Fruit fly (Drosophila melanogaster) whole organism, embryonic: Measurements from ENCODE around the gene CG32428.

Experiments used
- Bgb ChIP-seq: fragments of 200-800 bp; sonication (Bioruptor generic); IDR thresholded peaks from 2 replicates; pipeline ENCODE4 v1.3.6; 2022; ENCODE audit warnings: missing biosample characterization, missing genetic modification characterization; ENCODE audit not compliant: partially characterized antibody
- CG1024 ChIP-seq: fragments of 200-800 bp; sonication (Bioruptor generic); IDR thresholded peaks from 2 replicates; pipeline ENCODE4 v1.3.6; 2022; ENCODE audit warnings: missing biosample characterization, missing genetic modification characterization
- CG10654 ChIP-seq: fragments of 200-800 bp; sonication (Bioruptor generic); optimal IDR thresholded peaks from 2 replicates; lab custom pipeline; 2016; ENCODE audit warnings: missing biosample characterization, missing genetic modification characterization
- CG10979 ChIP-seq: fragments of 200-800 bp; sonication (Bioruptor generic); optimal IDR thresholded peaks from 2 replicates; lab custom pipeline; 2018; ENCODE audit warnings: missing biosample characterization, mild to moderate bottlenecking, missing genetic modification characterization, moderate library complexity
- CG12659 ChIP-seq: fragments of 200-800 bp; sonication (Bioruptor generic); optimal IDR thresholded peaks from 3 replicates; lab custom pipeline; 2017; ENCODE audit warnings: mild to moderate bottlenecking, missing biosample characterization, missing genetic modification reagents, missing genetic modification characterization
- CG13287 ChIP-seq: fragments of 200-800 bp; sonication (Bioruptor generic); IDR thresholded peaks from 2 replicates; pipeline ENCODE4 v1.3.6; 2022; ENCODE audit warnings: missing biosample characterization, missing genetic modification characterization; ENCODE audit not compliant: partially characterized antibody
- CG14710 ChIP-seq: fragments of 200-800 bp; sonication (Bioruptor generic); optimal IDR thresholded peaks from 3 replicates; lab custom pipeline; 2019; ENCODE audit warnings: missing biosample characterization, mild to moderate bottlenecking, missing genetic modification characterization, moderate library complexity
- CG16779 ChIP-seq: fragments of 200-800 bp; sonication (Bioruptor generic); IDR thresholded peaks from 2 replicates; pipeline ENCODE4 v1.3.6; 2022; ENCODE audit warnings: missing biosample characterization, missing genetic modification characterization
- CG17186 ChIP-seq: fragments of 200-800 bp; sonication (Bioruptor generic); optimal IDR thresholded peaks from 3 replicates; lab custom pipeline; 2017; ENCODE audit warnings: missing biosample characterization, missing genetic modification reagents, missing genetic modification characterization
- CG17829 ChIP-seq: fragments of 200-800 bp; optimal IDR thresholded peaks from 2 replicates; lab custom pipeline; 2019; ENCODE audit warnings: missing biosample characterization, mild to moderate bottlenecking, missing genetic modification characterization, moderate library complexity
- CG1792 ChIP-seq: fragments of 200-800 bp; sonication (Bioruptor generic); optimal IDR thresholded peaks from 2 replicates; lab custom pipeline; 2016; ENCODE audit warnings: missing biosample characterization, missing genetic modification characterization
- CG30020 ChIP-seq: fragments of 200-800 bp; optimal IDR thresholded peaks from 2 replicates; lab custom pipeline; 2019; ENCODE audit warnings: missing biosample characterization, mild to moderate bottlenecking, missing genetic modification characterization, moderate library complexity
- CG3726 ChIP-seq: fragments of 200-800 bp; sonication (Bioruptor generic); IDR thresholded peaks from 3 replicates; pipeline ENCODE4, ENCODE4 v1.3.6; 2022; ENCODE audit warnings: missing biosample characterization, missing genetic modification characterization
- CG4404 ChIP-seq: fragments of 200-800 bp; sonication (Bioruptor generic); IDR thresholded peaks from 2 replicates; pipeline ENCODE4 v1.3.6; 2022; ENCODE audit warnings: missing biosample characterization, missing genetic modification characterization
- CG4617 ChIP-seq: fragments of 200-800 bp; sonication (Bioruptor generic); optimal IDR thresholded peaks from 3 replicates; lab custom pipeline; 2016; ENCODE audit warnings: missing biosample characterization, missing genetic modification characterization, borderline replicate concordance
- CG4854 ChIP-seq: fragments of 200-800 bp; sonication (Bioruptor generic); optimal IDR thresholded peaks from 2 replicates; lab custom pipeline; 2016; ENCODE audit warnings: missing biosample characterization, missing genetic modification characterization, inconsistent platforms
- CG6254 ChIP-seq: fragments of 200-800 bp; sonication (Bioruptor generic); optimal IDR thresholded peaks from 3 replicates; lab custom pipeline; 2017; ENCODE audit warnings: mild to moderate bottlenecking, missing biosample characterization, missing genetic modification reagents, missing genetic modification characterization
- CG6765 ChIP-seq: fragments of 200-800 bp; sonication (Bioruptor generic); optimal IDR thresholded peaks from 3 replicates; lab custom pipeline; 2017; ENCODE audit warnings: missing biosample characterization, mild to moderate bottlenecking, missing genetic modification characterization
- CG6791 ChIP-seq: fragments of 200-800 bp; sonication (Bioruptor generic); IDR thresholded peaks from 3 replicates; pipeline ENCODE4 v1.3.6; 2022; ENCODE audit warnings: missing biosample characterization, missing genetic modification characterization; ENCODE audit not compliant: partially characterized antibody
- CG8924 ChIP-seq: fragments of 200-800 bp; optimal IDR thresholded peaks from 3 replicates; lab custom pipeline; 2019; ENCODE audit warnings: missing biosample characterization, mild to moderate bottlenecking, missing genetic modification characterization, moderate library complexity
- CG9797 ChIP-seq: fragments of 200-800 bp; sonication (Bioruptor generic); optimal IDR thresholded peaks from 3 replicates; lab custom pipeline; 2018; ENCODE audit warnings: missing biosample characterization, mild to moderate bottlenecking, missing genetic modification characterization
- Deaf1 ChIP-seq: fragments of 200-800 bp; optimal IDR thresholded peaks from 3 replicates; lab custom pipeline; 2019; ENCODE audit warnings: missing biosample characterization, mild to moderate bottlenecking, missing genetic modification characterization, moderate library complexity
- E2f1 ChIP-seq: fragments of 200-800 bp; sonication (Bioruptor generic); IDR thresholded peaks from 2 replicates; pipeline ENCODE4 v1.3.6; 2022; ENCODE audit warnings: missing biosample characterization, missing genetic modification characterization
- Ets97D ChIP-seq: fragments of 200-800 bp; sonication (Bioruptor generic); optimal IDR thresholded peaks from 3 replicates; lab custom pipeline; 2016; ENCODE audit warnings: missing biosample characterization, missing genetic modification characterization
- HLHmδ ChIP-seq: fragments of 200-800 bp; sonication (Bioruptor generic); optimal IDR thresholded peaks from 2 replicates; lab custom pipeline; 2018; ENCODE audit warnings: missing biosample characterization, mild to moderate bottlenecking, missing genetic modification characterization, moderate library complexity
- Hr3 ChIP-seq: fragments of 200-800 bp; sonication (Bioruptor generic); optimal IDR thresholded peaks from 3 replicates; lab custom pipeline; 2016; ENCODE audit warnings: missing biosample characterization, missing genetic modification characterization
- Lim3 ChIP-seq: fragments of 200-800 bp; sonication (Bioruptor generic); IDR thresholded peaks from 2 replicates; pipeline ENCODE4 v1.3.6; 2022; ENCODE audit warnings: missing biosample characterization, missing genetic modification characterization
- MBD-R2 ChIP-seq: fragments of 200-800 bp; sonication (Bioruptor generic); IDR thresholded peaks from 2 replicates; pipeline ENCODE4 v1.3.6; 2022; ENCODE audit warnings: missing biosample characterization, missing genetic modification characterization
- MESR4 ChIP-seq: fragments of 200-800 bp; sonication (Bioruptor generic); optimal IDR thresholded peaks from 2 replicates; lab custom pipeline; 2018; ENCODE audit warnings: missing biosample characterization, mild to moderate bottlenecking, missing genetic modification characterization, moderate library complexity
- Myb ChIP-seq: fragments of 200-800 bp; sonication (Bioruptor generic); optimal IDR thresholded peaks from 2 replicates; lab custom pipeline; 2016; ENCODE audit warnings: missing biosample characterization, missing genetic modification characterization
- Pdp1 ChIP-seq, 2 experiments: fragments of 200-800 bp; sonication (Bioruptor generic); optimal IDR thresholded peaks; 3 replicates each; lab custom pipeline; 2016; ENCODE audit warnings: missing biosample characterization in 2 of 2, missing genetic modification characterization in 2 of 2, mild to moderate bottlenecking in 1 of 2, moderate library complexity in 1 of 2
- Rfx ChIP-seq: fragments of 200-800 bp; sonication (Bioruptor generic); IDR thresholded peaks from 2 replicates; pipeline ENCODE4 v1.3.6; 2022; ENCODE audit warnings: missing biosample characterization, missing genetic modification characterization
- Sry-δ ChIP-seq: fragments of 200-800 bp; sonication (Bioruptor generic); optimal IDR thresholded peaks from 2 replicates; lab custom pipeline; 2016; ENCODE audit warnings: missing biosample characterization, missing genetic modification characterization
- YL-1 ChIP-seq: fragments of 200-800 bp; sonication (Bioruptor generic); optimal IDR thresholded peaks from 3 replicates; lab custom pipeline; 2017; ENCODE audit warnings: missing biosample characterization, mild to moderate bottlenecking, missing genetic modification characterization
- amos ChIP-seq: fragments of 200-800 bp; sonication (Bioruptor generic); IDR thresholded peaks from 2 replicates; pipeline ENCODE4 v1.3.6; 2022; ENCODE audit warnings: missing biosample characterization, missing genetic modification characterization; ENCODE audit not compliant: partially characterized antibody
- ase ChIP-seq: fragments of 200-800 bp; sonication (Bioruptor generic); IDR thresholded peaks from 3 replicates; pipeline ENCODE4 v1.3.6; 2022; ENCODE audit warnings: missing biosample characterization, missing genetic modification characterization
- bsh ChIP-seq, 2 experiments: fragments of 200-800 bp; sonication (Bioruptor generic); optimal IDR thresholded peaks; 2 replicates each; lab custom pipeline; 2017 to 2018; ENCODE audit warnings: mild to moderate bottlenecking in 2 of 2, missing biosample characterization in 2 of 2, missing genetic modification characterization in 2 of 2, moderate library complexity in 1 of 2
- da ChIP-seq: fragments of 200-800 bp; sonication (Bioruptor generic); optimal IDR thresholded peaks from 2 replicates; lab custom pipeline; 2016; ENCODE audit warnings: missing biosample characterization, missing genetic modification characterization
- dan ChIP-seq: fragments of 200-800 bp; sonication (Bioruptor generic); IDR thresholded peaks from 2 replicates; pipeline ENCODE4 v1.3.6; 2022; ENCODE audit warnings: missing biosample characterization, missing genetic modification characterization
- ewg ChIP-seq: fragments of 200-800 bp; sonication (Bioruptor generic); optimal IDR thresholded peaks from 3 replicates; lab custom pipeline; 2017; ENCODE audit warnings: mild to moderate bottlenecking, missing biosample characterization, missing genetic modification reagents, missing genetic modification characterization
- fu2 ChIP-seq: fragments of 200-800 bp; sonication (Bioruptor generic); optimal IDR thresholded peaks from 2 replicates; lab custom pipeline; 2016; ENCODE audit warnings: missing biosample characterization, missing genetic modification characterization
- gcm2 ChIP-seq: fragments of 200-800 bp; sonication (Bioruptor generic); optimal IDR thresholded peaks from 2 replicates; lab custom pipeline; 2016; ENCODE audit warnings: missing biosample characterization, missing genetic modification characterization
- gfzf ChIP-seq: fragments of 200-800 bp; sonication (Bioruptor generic); optimal IDR thresholded peaks from 2 replicates; lab custom pipeline; 2016; ENCODE audit warnings: missing biosample characterization, mild to moderate bottlenecking, missing genetic modification characterization, moderate library complexity
- kah ChIP-seq: fragments of 200-800 bp; sonication (Bioruptor generic); optimal IDR thresholded peaks from 2 replicates; lab custom pipeline; 2018; ENCODE audit warnings: missing biosample characterization, mild to moderate bottlenecking, missing genetic modification characterization
- luna ChIP-seq: fragments of 200-800 bp; sonication (Bioruptor generic); optimal IDR thresholded peaks from 2 replicates; lab custom pipeline; 2016; ENCODE audit warnings: missing biosample characterization, missing genetic modification characterization
- mirr ChIP-seq: fragments of 200-800 bp; sonication (Bioruptor generic); optimal IDR thresholded peaks from 3 replicates; lab custom pipeline; 2018; ENCODE audit warnings: missing biosample characterization, mild to moderate bottlenecking, missing genetic modification characterization
- stwl ChIP-seq: fragments of 200-800 bp; sonication (Bioruptor generic); optimal IDR thresholded peaks from 3 replicates; lab custom pipeline; 2018; ENCODE audit warnings: missing biosample characterization, mild to moderate bottlenecking, missing genetic modification characterization, moderate library complexity
- tin ChIP-seq: fragments of 200-800 bp; sonication (Bioruptor generic); optimal IDR thresholded peaks from 3 replicates; lab custom pipeline; 2016; ENCODE audit warnings: missing biosample characterization, missing genetic modification characterization
- tll ChIP-seq, 2 experiments: fragments of 200-800 bp in 1 of 2; fragments of >200 bp in 1 of 2; sonication (Bioruptor generic) in 1 of 2; optimal IDR thresholded peaks; 2 replicates each; lab custom pipeline; 2017 to 2019; ENCODE audit warnings: missing biosample characterization in 2 of 2, missing genetic modification characterization in 2 of 2, mild to moderate bottlenecking in 1 of 2, moderate library complexity in 1 of 2
- ttk ChIP-seq: fragments of 200-800 bp; sonication (Bioruptor generic); IDR thresholded peaks from 2 replicates; pipeline ENCODE4 v2.1.2; 2022; ENCODE audit warnings: missing biosample characterization, missing genetic modification characterization
- vvl ChIP-seq: fragments of 200-800 bp; sonication (Bioruptor generic); IDR thresholded peaks from 2 replicates; pipeline ENCODE4 v1.3.6; 2022; ENCODE audit warnings: missing biosample characterization, missing genetic modification characterization

Gene CG32428

dm6 chr3L:20436069-20436468, 37.5 kb downstream of the CG32428 start, which contains the start of the genes mRpL15 and CtIP (continued):
- TF ChIP-seq Myb: no peak
- peak; percentile 88 for TF ChIP-seq gfzf
- TF ChIP-seq da (GFP tag; lab: Kevin White, UChicago): no peak
- TF ChIP-seq ewg (GFP tag; lab: Kevin White, UChicago): peak; percentile 67
- no peak for TF ChIP-seq CG16779 (GFP tag; lab: Robert Waterston, UW)
- no peak for TF ChIP-seq Deaf1 (tag; lab: Kevin White, UChicago)
- peak in 1 of 2 experiments; percentile 29 for TF ChIP-seq Pdp1 (GFP tag; optimal IDR thresholded peaks at IDR 0.05; lab: Kevin White, UChicago)
- TF ChIP-seq Rfx: no peak
- no peak for TF ChIP-seq CG1024 (GFP tag; lab: Robert Waterston, UW)
- TF ChIP-seq CG12659 (GFP tag; lab: Kevin White, UChicago): peak; percentile 47
- TF ChIP-seq Ets97D: peak; percentile 38
- no peak for TF ChIP-seq bsh (GFP tag; optimal IDR thresholded peaks at IDR 0.05; lab: Kevin White, UChicago)
- TF ChIP-seq Hr3 (GFP tag; lab: Kevin White, UChicago): no peak
- TF ChIP-seq Lim3 (GFP tag; lab: Robert Waterston, UW): no peak
- no peak for TF ChIP-seq CG10654 (GFP tag; lab: Kevin White, UChicago)
- TF ChIP-seq CG9797 (GFP tag; lab: Kevin White, UChicago): peak; percentile 83
- no peak for TF ChIP-seq CG4854 (GFP tag; lab: Kevin White, UChicago)
- TF ChIP-seq mirr (GFP tag; lab: Kevin White, UChicago): no peak
- peak; percentile 87 for TF ChIP-seq CG4617 (GFP tag; lab: Kevin White, UChicago)
- TF ChIP-seq Sry-δ (GFP tag; lab: Kevin White, UChicago): peak; percentile 39
- no peak for TF ChIP-seq CG6254 (GFP tag; lab: Kevin White, UChicago)
- TF ChIP-seq tin (GFP tag; lab: Kevin White, UChicago): no peak
- TF ChIP-seq HLHmδ (GFP tag; lab: Kevin White, UChicago): no peak
- no peak for TF ChIP-seq fu2 (GFP tag; lab: Kevin White, UChicago)
- no peak for TF ChIP-seq E2f1
- TF ChIP-seq CG10979 (tag; lab: Kevin White, UChicago): no peak
- no peak for TF ChIP-seq luna
- peak; percentile 36; the same call in 1 of the 2 replicates for TF ChIP-seq amos (GFP tag; lab: Robert Waterston, UW)
- TF ChIP-seq gcm2: no peak
- no peak for TF ChIP-seq CG3726 (GFP tag; lab: Robert Waterston, UW)
- TF ChIP-seq CG17186: peak; percentile 49
- no peak for TF ChIP-seq CG6765 (GFP tag; lab: Kevin White, UChicago)
- no peak for TF ChIP-seq ase (GFP tag; lab: Robert Waterston, UW)
- no peak for TF ChIP-seq tll (GFP tag; optimal IDR thresholded peaks at IDR 0.05; lab: Kevin White, UChicago)
- peak; percentile 75 for TF ChIP-seq YL-1 (GFP tag; lab: Kevin White, UChicago)
- TF ChIP-seq dan (GFP tag; lab: Robert Waterston, UW): no peak
- TF ChIP-seq Bgb (GFP tag; lab: Robert Waterston, UW): peak; percentile 39; the same call in 1 of the 2 replicates
- no peak for TF ChIP-seq CG6791
- TF ChIP-seq CG14710 (tag; lab: Kevin White, UChicago): peak; percentile 11
- peak; percentile 13 for TF ChIP-seq CG30020 (tag; lab: Kevin White, UChicago)
- peak; percentile 39 for TF ChIP-seq MESR4 (GFP tag; lab: Kevin White, UChicago)
- TF ChIP-seq vvl (GFP tag; lab: Robert Waterston, UW): no peak
- TF ChIP-seq CG4404 (GFP tag; lab: Robert Waterston, UW): no peak
- TF ChIP-seq CG1792 (GFP tag; lab: Kevin White, UChicago): no peak
- no peak for TF ChIP-seq kah
- no peak for TF ChIP-seq ttk (GFP tag; lab: Robert Waterston, UW)
- peak; percentile 24 for TF ChIP-seq CG17829 (tag; lab: Kevin White, UChicago)
- peak; percentile 51; the same call in 1 of the 2 replicates for TF ChIP-seq CG13287 (GFP tag; lab: Robert Waterston, UW)
- peak; percentile 68 for TF ChIP-seq stwl (tag; lab: Kevin White, UChicago)
- peak; percentile 86 for TF ChIP-seq MBD-R2
- peak; percentile 3 for TF ChIP-seq CG8924 (tag; lab: Kevin White, UChicago)
